Worm (Caenorhabditis elegans) whole organism, young adult: ENCODE measurements around the gene T10B5.4.

Experiments
- C17E4.6 ChIP-seq: fragments of 200-800 bp; sonication (Bioruptor generic); IDR thresholded peaks from 2 replicates; pipeline ENCODE4 v1.3.6; 2022; ENCODE audit warnings: missing genetic modification reagents, missing genetic modification characterization, missing compliant biosample characterization
- F23B12.7 ChIP-seq: sonication (generic microtip); optimal IDR thresholded peaks from 2 replicates; lab custom pipeline; 2017; ENCODE audit warnings: missing genetic modification characterization, mild to moderate bottlenecking, missing compliant biosample characterization, antibody characterized with exemption, moderate library complexity; ENCODE audit not compliant: insufficient read depth
- F37B4.10 ChIP-seq: fragments of 200-800 bp; sonication (Bioruptor generic); IDR thresholded peaks from 2 replicates; pipeline ENCODE4 v1.3.6; 2022; ENCODE audit warnings: missing genetic modification characterization, missing compliant biosample characterization
- F57A8.1 ChIP-seq: fragments of 200-800 bp; sonication (Bioruptor generic); optimal IDR thresholded peaks from 2 replicates; lab custom pipeline; 2018; ENCODE audit warnings: mild to moderate bottlenecking, missing genetic modification characterization, moderate library complexity, missing compliant biosample characterization
- Y53G8AR.9 ChIP-seq: fragments of 200-800 bp; sonication (Bioruptor generic); conservative IDR thresholded peaks from 2 replicates; pipeline ENCODE4 v1.3.6; 2022; ENCODE audit warnings: missing genetic modification reagents, missing genetic modification characterization, missing compliant biosample characterization
- Y67H2A.10 ChIP-seq: fragments of 200-800 bp; sonication (Bioruptor generic); conservative IDR thresholded peaks from 2 replicates; pipeline ENCODE4 v1.3.6; 2022; ENCODE audit warnings: missing genetic modification reagents, missing genetic modification characterization, missing compliant biosample characterization
- Y79H2A.3 ChIP-seq: fragments of 200-800 bp; sonication (Bioruptor generic); conservative IDR thresholded peaks from 2 replicates; pipeline ENCODE4 v1.3.6; 2022; ENCODE audit warnings: missing genetic modification reagents, missing genetic modification characterization, missing compliant biosample characterization
- Y95B8A.8 ChIP-seq: fragments of 200-800 bp; sonication (Bioruptor generic); IDR thresholded peaks from 2 replicates; pipeline ENCODE4 v1.3.6; 2022; ENCODE audit warnings: missing genetic modification reagents, missing genetic modification characterization, missing compliant biosample characterization
- atf-7 ChIP-seq: sonication (generic microtip); optimal IDR thresholded peaks from 2 replicates; lab custom pipeline; 2017; ENCODE audit warnings: mild to moderate bottlenecking, missing genetic modification characterization, missing compliant biosample characterization
- athp-1 ChIP-seq: sonication (generic microtip); optimal IDR thresholded peaks from 2 replicates; lab custom pipeline; 2017; ENCODE audit warnings: mild to moderate bottlenecking, missing genetic modification characterization, missing compliant biosample characterization
- attf-5 ChIP-seq: fragments of 200-800 bp; sonication (Bioruptor generic); optimal IDR thresholded peaks from 2 replicates; lab custom pipeline; 2018; ENCODE audit warnings: mild to moderate bottlenecking, missing genetic modification characterization, missing compliant biosample characterization
- attf-6 ChIP-seq: fragments of 200-800 bp; sonication (Bioruptor generic); IDR thresholded peaks from 2 replicates; pipeline ENCODE4 v1.3.6; 2022; ENCODE audit warnings: missing genetic modification reagents, missing genetic modification characterization, missing compliant biosample characterization
- bed-2 ChIP-seq: fragments of 200-800 bp; sonication (Bioruptor generic); IDR thresholded peaks from 2 replicates; pipeline ENCODE4 v1.3.6; 2022; ENCODE audit warnings: missing genetic modification reagents, missing genetic modification characterization, missing compliant biosample characterization
- ccch-3 ChIP-seq: fragments of 200-800 bp; sonication (Bioruptor generic); optimal IDR thresholded peaks from 2 replicates; lab custom pipeline; 2018; ENCODE audit warnings: mild to moderate bottlenecking, missing genetic modification characterization, missing compliant biosample characterization
- ceh-100 ChIP-seq: fragments of 200-800 bp; sonication (Bioruptor generic); IDR thresholded peaks from 2 replicates; pipeline ENCODE4 v1.3.6; 2022; ENCODE audit warnings: missing genetic modification reagents, missing genetic modification characterization, missing compliant biosample characterization
- ceh-79 ChIP-seq: sonication (generic microtip); optimal IDR thresholded peaks from 2 replicates; lab custom pipeline; 2017; ENCODE audit warnings: mild to moderate bottlenecking, missing genetic modification characterization, missing compliant biosample characterization
- chd-7 ChIP-seq: sonication (generic microtip); optimal IDR thresholded peaks from 2 replicates; lab custom pipeline; 2016; ENCODE audit warnings: mild to moderate bottlenecking, missing genetic modification characterization, moderate library complexity, missing compliant biosample characterization
- dox-1 ChIP-seq: fragments of 200-800 bp; sonication (Bioruptor generic); IDR thresholded peaks from 2 replicates; pipeline ENCODE4 v1.3.6; 2022; ENCODE audit warnings: missing genetic modification reagents, missing genetic modification characterization, missing compliant biosample characterization
- dpl-1 ChIP-seq: fragments of 150-350 bp; optimal IDR thresholded peaks from 2 replicates; lab custom pipeline; 2014; ENCODE audit warnings: missing biosample characterization, missing genetic modification reagents, missing genetic modification characterization
- egrh-3 ChIP-seq: fragments of 200-800 bp; sonication (Bioruptor generic); IDR thresholded peaks from 2 replicates; pipeline ENCODE4 v1.3.6; 2022; ENCODE audit warnings: missing genetic modification reagents, missing genetic modification characterization, missing compliant biosample characterization
- ekl-4 ChIP-seq: fragments of 200-800 bp; sonication (Bioruptor generic); IDR thresholded peaks from 2 replicates; pipeline ENCODE4 v1.3.6; 2022; ENCODE audit warnings: missing genetic modification reagents, missing genetic modification characterization, missing compliant biosample characterization
- fkh-3 ChIP-seq: sonication (generic microtip); optimal IDR thresholded peaks from 2 replicates; lab custom pipeline; 2016; ENCODE audit warnings: mild to moderate bottlenecking, missing genetic modification characterization, missing compliant biosample characterization
- him-1 ChIP-seq: sonication (generic microtip); optimal IDR thresholded peaks from 2 replicates; lab custom pipeline; 2016; ENCODE audit warnings: missing genotype, missing genetic modification reagents, missing genetic modification characterization, missing compliant biosample characterization
- hlh-26 ChIP-seq: fragments of 200-800 bp; sonication (Bioruptor generic); conservative IDR thresholded peaks from 2 replicates; pipeline ENCODE4 v1.3.6; 2022; ENCODE audit warnings: missing genetic modification reagents, missing genetic modification characterization, missing compliant biosample characterization
- hmg-1.2 ChIP-seq: fragments of 200-800 bp; sonication (Bioruptor generic); IDR thresholded peaks from 2 replicates; pipeline ENCODE4 v1.3.6; 2022; ENCODE audit warnings: missing genetic modification reagents, missing genetic modification characterization, missing compliant biosample characterization
- lin-40 ChIP-seq: sonication (generic microtip); optimal IDR thresholded peaks from 2 replicates; lab custom pipeline; 2016; ENCODE audit warnings: missing genetic modification characterization, mild to moderate bottlenecking, missing compliant biosample characterization, missing genotype, missing genetic modification reagents
- lsl-1 ChIP-seq: fragments of 200-800 bp; sonication (Bioruptor generic); optimal IDR thresholded peaks from 2 replicates; lab custom pipeline; 2018; ENCODE audit warnings: mild to moderate bottlenecking, missing genetic modification characterization, moderate library complexity, missing compliant biosample characterization
- madf-3 ChIP-seq: fragments of 200-800 bp; sonication (Bioruptor generic); IDR thresholded peaks from 2 replicates; pipeline ENCODE4 v1.3.6; 2022; ENCODE audit warnings: missing genetic modification reagents, missing genetic modification characterization, missing compliant biosample characterization
- madf-8 ChIP-seq: fragments of 200-800 bp; sonication (Bioruptor generic); conservative IDR thresholded peaks from 2 replicates; pipeline ENCODE4 v1.3.6; 2022; ENCODE audit warnings: missing genetic modification reagents, missing genetic modification characterization, missing compliant biosample characterization
- mcd-1 ChIP-seq: fragments of 200-800 bp; sonication (Bioruptor generic); IDR thresholded peaks from 2 replicates; pipeline ENCODE4 v1.3.6; 2022; ENCODE audit warnings: missing genetic modification reagents, missing genetic modification characterization, missing compliant biosample characterization
- mes-4 ChIP-seq: sonication (generic microtip); optimal IDR thresholded peaks from 2 replicates; lab custom pipeline; 2016; ENCODE audit warnings: missing genotype, missing genetic modification characterization, missing compliant biosample characterization
- mxl-1 ChIP-seq: sonication (generic microtip); optimal IDR thresholded peaks from 2 replicates; lab custom pipeline; 2016; ENCODE audit warnings: missing genetic modification characterization, missing compliant biosample characterization
- nhr-120 ChIP-seq: fragments of 200-800 bp; sonication (Bioruptor generic); IDR thresholded peaks from 2 replicates; pipeline ENCODE4 v1.3.6; 2022; ENCODE audit warnings: missing genetic modification characterization, missing compliant biosample characterization
- nhr-90 ChIP-seq: sonication (generic microtip); optimal IDR thresholded peaks from 2 replicates; lab custom pipeline; 2016; ENCODE audit warnings: missing genotype, mild to moderate bottlenecking, missing genetic modification characterization, missing compliant biosample characterization
- sea-2 ChIP-seq: fragments of 200-800 bp; sonication (Bioruptor generic); IDR thresholded peaks from 2 replicates; pipeline ENCODE4 v1.3.6; 2022; ENCODE audit warnings: missing genetic modification characterization, missing compliant biosample characterization
- snpc-1.1 ChIP-seq: sonication (generic microtip); optimal IDR thresholded peaks from 2 replicates; lab custom pipeline; 2017; ENCODE audit warnings: missing genetic modification characterization, mild to moderate bottlenecking, missing compliant biosample characterization, antibody characterized with exemption, moderate library complexity, missing genotype, missing genetic modification reagents; ENCODE audit not compliant: insufficient read depth
- sptf-2 ChIP-seq: fragments of 200-800 bp; sonication (Bioruptor generic); optimal IDR thresholded peaks from 2 replicates; lab custom pipeline; 2018; ENCODE audit warnings: mild to moderate bottlenecking, missing genetic modification characterization, missing compliant biosample characterization
- tbp1 ChIP-seq: fragments of 200-800 bp; sonication (Bioruptor generic); optimal IDR thresholded peaks from 2 replicates; lab custom pipeline; 2018; ENCODE audit warnings: mild to moderate bottlenecking, missing genetic modification characterization, missing compliant biosample characterization
- tbx-9 ChIP-seq: sonication (generic microtip); optimal IDR thresholded peaks from 2 replicates; lab custom pipeline; 2016; ENCODE audit warnings: borderline replicate concordance, missing genetic modification characterization, inconsistent platforms, missing compliant biosample characterization
- tlf-1 ChIP-seq: fragments of 200-800 bp; sonication (Bioruptor generic); optimal IDR thresholded peaks from 2 replicates; lab custom pipeline; 2018; ENCODE audit warnings: mild to moderate bottlenecking, missing genetic modification characterization, missing compliant biosample characterization
- zfh-2 ChIP-seq: fragments of 200-800 bp; sonication (Bioruptor generic); conservative IDR thresholded peaks from 2 replicates; pipeline ENCODE4 v1.3.6; 2022; ENCODE audit warnings: missing genetic modification reagents, missing genetic modification characterization, missing compliant biosample characterization
- ztf-18 ChIP-seq: sonication (generic microtip); optimal IDR thresholded peaks from 2 replicates; lab custom pipeline; 2016; ENCODE audit warnings: missing genotype, mild to moderate bottlenecking, missing genetic modification characterization, missing compliant biosample characterization
- ztf-6 ChIP-seq: fragments of 200-800 bp; sonication (Bioruptor generic); IDR thresholded peaks from 2 replicates; pipeline ENCODE4 v1.3.6; 2022; ENCODE audit warnings: missing genetic modification reagents, missing genetic modification characterization, missing compliant biosample characterization

T10B5.4 gene

DNA sequence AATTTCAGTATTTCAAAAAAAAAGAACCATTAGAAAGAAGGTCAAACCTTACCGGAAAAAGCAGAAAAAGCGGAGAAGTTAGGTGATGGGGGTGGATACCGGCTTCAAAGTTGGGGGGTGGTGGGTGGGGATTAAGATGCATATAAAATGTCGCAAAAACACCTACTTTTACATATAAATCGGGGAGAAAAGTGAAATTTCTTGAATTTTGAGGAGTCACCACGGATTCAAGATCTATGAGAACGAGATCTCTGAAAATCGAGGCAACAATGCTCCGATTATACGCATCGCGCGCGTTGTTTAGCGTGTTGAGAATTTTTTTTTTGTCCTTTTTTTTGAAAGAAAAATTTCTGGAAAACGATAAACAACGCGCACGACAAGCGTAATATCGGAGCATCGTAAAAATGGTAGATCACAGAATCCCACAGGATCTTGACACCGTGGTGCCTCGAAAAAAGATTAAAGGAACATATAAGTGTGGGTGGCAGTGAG, 3.9 kb upstream of the T10B5.4 start (continued):
- no peak for TF ChIP-seq F23B12.7
- TF ChIP-seq nhr-120 (GFP tag; lab: Robert Waterston, UW): no peak
- no peak for TF ChIP-seq sptf-2 (GFP tag; lab: Kevin White, UChicago)
- TF ChIP-seq hmg-1.2 (GFP tag; lab: Robert Waterston, UW): peak; percentile 48
- TF ChIP-seq tbx-9 (tag; lab: Kevin White, UChicago): peak; percentile 34
- TF ChIP-seq ceh-100 (GFP tag; lab: Robert Waterston, UW): peak; percentile 91
- no peak for TF ChIP-seq ztf-18 (tag; lab: Kevin White, UChicago)
- peak; percentile 60 for TF ChIP-seq him-1 (tag; lab: Kevin White, UChicago)
- TF ChIP-seq ccch-3 (GFP tag; lab: Kevin White, UChicago): peak; percentile 7

DNA sequence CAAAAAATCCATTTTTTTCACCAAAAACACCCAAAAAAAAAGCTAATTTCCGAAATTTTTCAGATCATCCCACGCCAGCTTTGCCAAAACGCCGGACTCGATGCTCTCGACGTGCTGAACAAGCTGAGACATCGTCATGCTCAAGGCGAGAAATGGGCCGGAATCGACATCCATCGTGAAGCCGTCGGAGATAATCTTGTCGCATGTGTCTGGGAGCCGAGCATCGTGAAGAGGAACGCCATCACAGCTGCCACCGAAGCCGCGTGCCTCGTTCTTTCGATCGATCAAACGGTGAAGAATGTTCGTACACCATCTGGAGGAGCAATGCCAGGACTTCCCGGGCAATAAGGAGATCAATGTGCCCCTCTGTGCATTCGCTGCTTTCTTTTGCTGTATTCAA, 3.2 kb upstream of the T10B5.4 start:
- TF ChIP-seq tbx-9 (tag; lab: Kevin White, UChicago): no peak
- no peak for TF ChIP-seq ceh-79 (tag; lab: Kevin White, UChicago)
- peak; percentile 74 for TF ChIP-seq zfh-2 (GFP tag; lab: Robert Waterston, UW)
- no peak for TF ChIP-seq him-1 (tag; lab: Kevin White, UChicago)
- TF ChIP-seq ekl-4 (GFP tag; lab: Robert Waterston, UW): no peak
- no peak for TF ChIP-seq ztf-6 (GFP tag; lab: Robert Waterston, UW)
- TF ChIP-seq mcd-1 (GFP tag; lab: Robert Waterston, UW): 0 out of 2 replicates have a peak, but pooled peaks have one; percentile 16
- 0 out of 2 replicates have a peak, but pooled peaks have one; percentile 65 for TF ChIP-seq madf-3 (GFP tag; lab: Robert Waterston, UW)
- TF ChIP-seq Y79H2A.3: no peak
- TF ChIP-seq ztf-18 (tag; lab: Kevin White, UChicago): no peak

DNA sequence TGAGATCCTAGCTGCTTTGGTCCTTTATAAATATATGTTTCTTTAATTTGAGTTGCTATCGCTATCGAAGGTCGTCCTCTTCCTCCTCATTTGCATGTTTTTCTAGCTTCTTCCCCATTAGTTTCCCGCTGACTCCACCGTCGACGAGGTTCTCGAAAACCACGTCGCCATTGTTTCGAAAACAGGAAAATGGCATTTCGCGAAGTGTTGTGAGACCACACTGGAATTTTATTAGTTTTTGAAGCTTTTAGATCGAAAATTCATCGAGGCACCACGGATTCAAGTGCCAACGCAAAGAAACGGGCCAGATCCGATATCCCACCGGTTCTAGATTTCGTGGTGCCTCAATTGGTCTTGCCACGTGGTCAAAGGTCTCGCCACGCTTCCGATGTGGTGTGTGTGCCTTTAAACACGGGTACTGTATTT, 1.1 kb downstream of the T10B5.4 start:
- TF ChIP-seq dox-1 (GFP tag; lab: Robert Waterston, UW): peak; percentile 74
- TF ChIP-seq dpl-1 (GFP tag; lab: Kevin White, UChicago): peak; percentile 27
- peak; percentile 79 for TF ChIP-seq lsl-1 (GFP tag; lab: Kevin White, UChicago)
- peak; percentile 34 for TF ChIP-seq sptf-2 (GFP tag; lab: Kevin White, UChicago)
- no peak for TF ChIP-seq bed-2 (GFP tag; lab: Robert Waterston, UW)
- no peak for TF ChIP-seq athp-1 (tag; lab: Kevin White, UChicago)
- peak; percentile 29 for TF ChIP-seq tbp1 (GFP tag; lab: Kevin White, UChicago)
- TF ChIP-seq ekl-4 (GFP tag; lab: Robert Waterston, UW): peak; percentile 59; the same call in 1 of the 2 replicates
- no peak for TF ChIP-seq sea-2 (GFP tag; lab: Robert Waterston, UW)
- peak; percentile 63; the same call in 1 of the 2 replicates for TF ChIP-seq C17E4.6
- 0 out of 2 replicates have a peak, but pooled peaks have one; percentile 52 for TF ChIP-seq Y95B8A.8
- no peak for TF ChIP-seq lin-40 (tag; lab: Kevin White, UChicago)
- TF ChIP-seq Y53G8AR.9 (GFP tag; lab: Robert Waterston, UW): peak; percentile 67; the same call in 1 of the 2 replicates
- peak; percentile 86 for TF ChIP-seq ztf-18 (tag; lab: Kevin White, UChicago)
- no peak for TF ChIP-seq F37B4.10 (GFP tag; lab: Robert Waterston, UW)
- no peak for TF ChIP-seq F57A8.1 (GFP tag; lab: Kevin White, UChicago)
- no peak for TF ChIP-seq mes-4 (tag; lab: Kevin White, UChicago)
- TF ChIP-seq egrh-3 (GFP tag; lab: Robert Waterston, UW): no peak
- TF ChIP-seq attf-6 (GFP tag; lab: Robert Waterston, UW): peak; percentile 34; the same call in 1 of the 2 replicates
- TF ChIP-seq him-1 (tag; lab: Kevin White, UChicago): no peak
- TF ChIP-seq snpc-1.1 (tag; lab: Kevin White, UChicago): no peak
- no peak for TF ChIP-seq atf-7
- TF ChIP-seq Y67H2A.10 (GFP tag; lab: Robert Waterston, UW): peak; percentile 33; the same call in 1 of the 2 replicates
- no peak for TF ChIP-seq hlh-26 (GFP tag; lab: Robert Waterston, UW)
- TF ChIP-seq attf-5 (GFP tag; lab: Kevin White, UChicago): no peak
- TF ChIP-seq mxl-1 (tag; lab: Kevin White, UChicago): no peak
- TF ChIP-seq madf-8 (GFP tag; lab: Robert Waterston, UW): peak; percentile 25; the same call in 1 of the 2 replicates
- TF ChIP-seq tlf-1 (GFP tag; lab: Kevin White, UChicago): no peak
- TF ChIP-seq nhr-90 (tag; lab: Kevin White, UChicago): no peak
- TF ChIP-seq fkh-3: no peak
- no peak for TF ChIP-seq chd-7 (tag; lab: Kevin White, UChicago)
